Worm (Caenorhabditis elegans) whole organism, L1 larva: ENCODE data around the gene Y64G10A.2.

ENCODE experiments used
- alr-1 ChIP-seq: fragments of 200-800 bp; sonication (Bioruptor generic); optimal IDR thresholded peaks from 2 replicates; lab custom pipeline; 2018; ENCODE audit warnings: borderline replicate concordance, mild to moderate bottlenecking, missing genetic modification characterization, missing compliant biosample characterization
- dsc-1 ChIP-seq: sonication (generic microtip); optimal IDR thresholded peaks from 2 replicates; lab custom pipeline; 2016; ENCODE audit warnings: mild to moderate bottlenecking, missing genetic modification characterization, missing compliant biosample characterization
- unc-62 ChIP-seq: fragments of 150-350 bp; optimal IDR thresholded peaks from 2 replicates; lab custom pipeline; 2014; ENCODE audit warnings: missing biosample characterization, missing genetic modification reagents, missing genetic modification characterization

ce11 chrIV:14215777-14216176 is 28.5 kb downstream of the Y64G10A.2 start:
- TF ChIP-seq alr-1 (no peak), unc-62 (GFP tag; lab: Kevin White, UChicago) (no peak), dsc-1 (tag; lab: Kevin White, UChicago) (no peak)
